Fruit fly (Drosophila melanogaster) Kc167 (cell line): ENCODE measurements around the gene fkh.

Experiments used
- h ChIP-seq: fragments of >200 bp; optimal IDR thresholded peaks from 3 replicates; lab custom pipeline; 2018; ENCODE audit warnings: missing external identifiers
- insv ChIP-seq: fragments of >200 bp; optimal IDR thresholded peaks from 3 replicates; lab custom pipeline; 2018; ENCODE audit warnings: missing external identifiers

DNA sequence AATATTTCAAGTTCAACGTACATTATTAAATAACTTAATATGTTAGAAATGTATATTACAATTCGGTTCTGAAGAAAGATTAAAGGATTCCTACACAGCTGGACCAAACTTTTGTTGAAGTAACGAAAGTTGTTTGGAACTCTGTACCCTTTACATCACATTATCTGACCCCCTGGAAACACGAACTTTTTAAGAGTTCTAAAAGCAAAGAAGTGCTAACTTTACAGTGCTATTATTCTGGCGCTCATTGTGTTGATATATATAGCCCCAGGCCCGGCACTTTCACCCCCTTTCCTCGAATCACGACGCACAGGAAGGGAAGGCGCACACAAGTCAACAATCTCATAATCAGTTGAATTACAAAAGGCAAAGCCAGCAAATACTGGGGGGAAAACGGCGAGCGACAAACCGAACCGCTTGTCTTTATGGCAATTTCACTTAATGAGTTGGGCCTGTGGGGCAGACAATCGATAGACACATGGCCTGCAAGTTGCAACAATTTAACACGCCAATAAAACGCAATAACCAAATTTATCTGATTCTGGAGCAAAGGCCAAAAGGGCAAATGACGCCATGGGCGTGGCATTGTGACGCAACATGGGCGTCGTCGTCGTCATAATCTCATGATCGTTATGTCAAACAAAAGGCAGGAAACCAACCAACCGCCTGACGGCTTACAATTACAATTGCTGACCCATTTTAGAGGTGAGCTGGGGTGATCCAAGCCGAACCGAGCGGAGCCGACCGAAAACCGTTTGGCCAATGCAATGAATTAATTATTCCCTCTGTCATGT is 44.3 kb upstream of the fkh start:
- no peak for TF ChIP-seq insv (lab: Kevin White, UChicago)
- no peak for TF ChIP-seq h (lab: Kevin White, UChicago)
